Fruit fly (Drosophila melanogaster) whole organism, wandering third instar larva: ENCODE results near the gene CG5167.

Experiments used
- CrebA ChIP-seq: fragments of 200-800 bp; sonication (Bioruptor generic); optimal IDR thresholded peaks from 2 replicates; lab custom pipeline; 2016; ENCODE audit warnings: missing biosample characterization, mild to moderate bottlenecking, missing genetic modification characterization, borderline replicate concordance
- Myc ChIP-seq: fragments of >200 bp; optimal IDR thresholded peaks from 2 replicates; lab custom pipeline; 2017
- N ChIP-seq: fragments of >200 bp; optimal IDR thresholded peaks from 2 replicates; lab custom pipeline; 2018; ENCODE audit warnings: missing biosample characterization, missing external identifiers, missing genetic modification characterization
- OdsH ChIP-seq: fragments of 200-800 bp; sonication (Bioruptor generic); optimal IDR thresholded peaks from 2 replicates; lab custom pipeline; 2016; ENCODE audit warnings: missing biosample characterization, mild to moderate bottlenecking, missing genetic modification characterization
- h ChIP-seq: fragments of 200-800 bp; sonication (Bioruptor generic); optimal IDR thresholded peaks from 3 replicates; lab custom pipeline; 2016; ENCODE audit warnings: missing biosample characterization, mild to moderate bottlenecking, missing genetic modification characterization
- usp ChIP-seq: fragments of >200 bp; optimal IDR thresholded peaks from 2 replicates; lab custom pipeline; 2017; ENCODE audit warnings: missing biosample characterization, missing genetic modification characterization

DNA sequence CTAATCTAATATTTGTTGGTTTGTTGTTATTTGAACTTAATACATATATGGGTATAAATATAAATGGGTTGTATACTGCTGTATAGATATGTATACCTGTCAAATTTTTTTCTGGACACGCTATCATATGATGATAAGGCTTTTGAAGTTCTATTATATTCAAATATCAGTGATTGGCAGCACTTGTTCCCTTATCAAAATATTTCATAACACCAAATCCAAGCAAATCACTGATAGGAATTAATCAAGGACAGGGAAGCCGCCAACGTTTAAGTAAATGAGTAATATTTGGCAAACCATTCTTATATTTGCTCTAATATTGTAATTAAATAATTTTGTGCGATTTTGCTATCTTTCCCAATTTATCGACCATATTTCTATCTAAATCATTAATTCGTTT is 27.1 kb upstream of the CG5167 start:
- TF ChIP-seq Myc (lab: Kevin White, UChicago) (no peak), N (GFP tag; lab: Kevin White, UChicago) (no peak), usp (no peak), h (GFP tag; lab: Kevin White, UChicago) (no peak), CrebA (GFP tag; lab: Kevin White, UChicago) (no peak), OdsH (no peak)
